Fruit fly (Drosophila melanogaster) whole organism: Measurements from ENCODE around the gene Sf3a2.

Source experiments
- CG8478 ChIP-seq: fragments of >200 bp; optimal IDR thresholded peaks from 2 replicates; lab custom pipeline; 2018; ENCODE audit warnings: inconsistent platforms
- EcR ChIP-seq, 2 experiments: fragments of >200 bp; optimal IDR thresholded peaks; 2 replicates each; lab custom pipeline; 2017; ENCODE audit warnings: missing biosample characterization in 2 of 2, missing genetic modification characterization in 2 of 2, missing genetic modification reagents in 2 of 2
- pan ChIP-seq: fragments of >200 bp; optimal IDR thresholded peaks from 2 replicates; lab custom pipeline; 2017
- psq ChIP-seq: fragments of >200 bp; optimal IDR thresholded peaks from 2 replicates; lab custom pipeline; 2017
- usp ChIP-seq: fragments of >200 bp; optimal IDR thresholded peaks from 2 replicates; lab custom pipeline; 2017; ENCODE audit warnings: missing biosample characterization, missing genetic modification characterization, mixed read lengths

- TF ChIP-seq usp (GFP tag; lab: Kevin White, UChicago): no peak
- TF ChIP-seq psq (lab: Kevin White, UChicago): no peak
- no peak for TF ChIP-seq CG8478 (lab: Kevin White, UChicago)
- TF ChIP-seq EcR (GFP tag; optimal IDR thresholded peaks at IDR 0.05; lab: Kevin White, UChicago): no peak
- no peak for TF ChIP-seq pan (lab: Kevin White, UChicago)
These were observed 40.8 kb downstream of the Sf3a2 start, which contains the start of gene Hip1 for dm6 chr3L:12772740-12773686.
